Fruit fly (Drosophila melanogaster) whole organism, embryonic: ENCODE results near the gene CG42535.
A peak's percentile ranks its signal among the peaks of the same experiment; 100 is the strongest.

Experiments
- Abd-B ChIP-seq: fragments of 200-800 bp; sonication (Bioruptor generic); optimal IDR thresholded peaks from 2 replicates; lab custom pipeline; 2018; ENCODE audit warnings: missing biosample characterization, mild to moderate bottlenecking, missing genetic modification characterization, moderate library complexity
- Adf1 ChIP-seq: fragments of 200-800 bp; sonication (Bioruptor generic); IDR thresholded peaks from 2 replicates; pipeline ENCODE4 v1.3.6; 2022; ENCODE audit warnings: missing biosample characterization, missing genetic modification characterization
- CG11085 ChIP-seq: fragments of 200-800 bp; sonication (Bioruptor generic); IDR thresholded peaks from 2 replicates; pipeline ENCODE4 v1.3.6; 2022; ENCODE audit warnings: missing biosample characterization, missing genetic modification characterization
- CG12299 ChIP-seq: fragments of 200-800 bp; sonication (Bioruptor generic); optimal IDR thresholded peaks from 2 replicates; lab custom pipeline; 2018; ENCODE audit warnings: missing biosample characterization, mild to moderate bottlenecking, missing genetic modification characterization
- CG12391 ChIP-seq: fragments of 200-800 bp; sonication (Bioruptor generic); optimal IDR thresholded peaks from 3 replicates; lab custom pipeline; 2018; ENCODE audit warnings: missing biosample characterization, mild to moderate bottlenecking, missing genetic modification characterization, moderate library complexity
- CG13296 ChIP-seq: fragments of 200-800 bp; sonication (Bioruptor generic); optimal IDR thresholded peaks from 3 replicates; lab custom pipeline; 2018; ENCODE audit warnings: missing biosample characterization, mild to moderate bottlenecking, missing genetic modification characterization
- CG13775 ChIP-seq: fragments of 200-800 bp; sonication (Bioruptor generic); optimal IDR thresholded peaks from 3 replicates; lab custom pipeline; 2017; ENCODE audit warnings: missing biosample characterization, mild to moderate bottlenecking, missing genetic modification characterization
- CG14014 ChIP-seq: fragments of 200-800 bp; sonication (Bioruptor generic); IDR thresholded peaks from 2 replicates; pipeline ENCODE4 v1.3.6; 2022; ENCODE audit warnings: missing biosample characterization, missing genetic modification characterization
- CG14965 ChIP-seq: fragments of 200-800 bp; sonication (Bioruptor generic); optimal IDR thresholded peaks from 2 replicates; lab custom pipeline; 2016; ENCODE audit warnings: missing biosample characterization, missing genetic modification characterization, borderline replicate concordance
- CG15073 ChIP-seq: fragments of 200-800 bp; sonication (Bioruptor generic); optimal IDR thresholded peaks from 2 replicates; lab custom pipeline; 2016; ENCODE audit warnings: missing biosample characterization, missing genetic modification characterization
- CG15514 ChIP-seq: fragments of 200-800 bp; sonication (Bioruptor generic); optimal IDR thresholded peaks from 3 replicates; lab custom pipeline; 2017; ENCODE audit warnings: missing biosample characterization, missing genetic modification characterization, mild to moderate bottlenecking, moderate library complexity, missing genetic modification reagents
- CG1602 ChIP-seq: fragments of 200-800 bp; sonication (Bioruptor generic); optimal IDR thresholded peaks from 3 replicates; lab custom pipeline; 2016; ENCODE audit warnings: missing biosample characterization, missing genetic modification characterization
- CG33213 ChIP-seq: fragments of 200-800 bp; sonication (Bioruptor generic); optimal IDR thresholded peaks from 3 replicates; lab custom pipeline; 2016; ENCODE audit warnings: missing biosample characterization, missing genetic modification characterization
- CG34422 ChIP-seq: fragments of 200-800 bp; sonication (Bioruptor generic); IDR thresholded peaks from 3 replicates; pipeline ENCODE4 v1.3.6; 2022; ENCODE audit warnings: missing biosample characterization, missing genetic modification characterization
- CG4730 ChIP-seq: fragments of 200-800 bp; sonication (Bioruptor generic); IDR thresholded peaks from 2 replicates; pipeline ENCODE4 v1.3.6; 2022; ENCODE audit warnings: missing biosample characterization, missing genetic modification characterization
- CG4854 ChIP-seq: fragments of 200-800 bp; sonication (Bioruptor generic); optimal IDR thresholded peaks from 2 replicates; lab custom pipeline; 2016; ENCODE audit warnings: missing biosample characterization, missing genetic modification characterization, inconsistent platforms
- CG6791 ChIP-seq: fragments of 200-800 bp; sonication (Bioruptor generic); IDR thresholded peaks from 3 replicates; pipeline ENCODE4 v1.3.6; 2022; ENCODE audit warnings: missing biosample characterization, missing genetic modification characterization; ENCODE audit not compliant: partially characterized antibody
- CG6854 ChIP-seq: fragments of 200-800 bp; sonication (Bioruptor generic); optimal IDR thresholded peaks from 3 replicates; lab custom pipeline; 2017; ENCODE audit warnings: missing biosample characterization, mild to moderate bottlenecking, missing genetic modification characterization
- CG7839 ChIP-seq: fragments of 200-800 bp; sonication (Bioruptor generic); optimal IDR thresholded peaks from 3 replicates; lab custom pipeline; 2018; ENCODE audit warnings: missing biosample characterization, mild to moderate bottlenecking, missing genetic modification characterization, moderate library complexity
- CG8089 ChIP-seq: fragments of 200-800 bp; sonication (Bioruptor generic); optimal IDR thresholded peaks from 3 replicates; lab custom pipeline; 2016; ENCODE audit warnings: missing biosample characterization, missing genetic modification characterization
- CHES-1-like ChIP-seq: fragments of 200-800 bp; sonication (Bioruptor generic); optimal IDR thresholded peaks from 2 replicates; lab custom pipeline; 2016; ENCODE audit warnings: missing biosample characterization, missing genetic modification characterization
- D ChIP-seq, 2 experiments: fragments of 200-800 bp in 1 of 2; fragments of >200 bp in 1 of 2; sonication (Bioruptor generic) in 1 of 2; optimal IDR thresholded peaks; 2 replicates in 1 of 2; 3 replicates in 1 of 2; lab custom pipeline; 2017; ENCODE audit warnings: mild to moderate bottlenecking in 1 of 2, missing biosample characterization in 1 of 2, missing genetic modification characterization in 1 of 2, missing genetic modification reagents in 1 of 2
- Dbx ChIP-seq: fragments of 200-800 bp; sonication (Bioruptor generic); IDR thresholded peaks from 3 replicates; pipeline ENCODE4 v1.3.6; 2022; ENCODE audit warnings: missing biosample characterization, missing genetic modification characterization
- Eip74EF ChIP-seq, 2 experiments: fragments of 200-800 bp in 1 of 2; fragments of >200 bp in 1 of 2; sonication (Bioruptor generic) in 1 of 2; optimal IDR thresholded peaks; 2 replicates each; lab custom pipeline; 2017 to 2019; ENCODE audit warnings: missing biosample characterization in 2 of 2, missing genetic modification characterization in 2 of 2, mild to moderate bottlenecking in 1 of 2, moderate library complexity in 1 of 2
- Ets65A ChIP-seq: fragments of 200-800 bp; sonication (Bioruptor generic); peaks from one replicate; lab custom pipeline; 2016; ENCODE audit warnings: missing biosample characterization, missing genetic modification characterization
- Hand ChIP-seq: fragments of 200-800 bp; sonication (Bioruptor generic); optimal IDR thresholded peaks from 2 replicates; lab custom pipeline; 2017; ENCODE audit warnings: mild to moderate bottlenecking, missing biosample characterization, missing genetic modification reagents, missing genetic modification characterization
- Jarid2 ChIP-seq: fragments of 200-800 bp; sonication (Bioruptor generic); optimal IDR thresholded peaks from 3 replicates; lab custom pipeline; 2017; ENCODE audit warnings: mild to moderate bottlenecking, missing biosample characterization, missing genetic modification reagents, missing genetic modification characterization
- Mes4 ChIP-seq: fragments of 200-800 bp; sonication (Bioruptor generic); optimal IDR thresholded peaks from 2 replicates; lab custom pipeline; 2016; ENCODE audit warnings: missing biosample characterization, missing genetic modification characterization
- NfI ChIP-seq: fragments of 200-800 bp; sonication (Bioruptor generic); optimal IDR thresholded peaks from 3 replicates; lab custom pipeline; 2018; ENCODE audit warnings: missing biosample characterization, mild to moderate bottlenecking, missing genetic modification characterization, moderate library complexity
- Ptx1 ChIP-seq: fragments of 200-800 bp; sonication (Bioruptor generic); IDR thresholded peaks from 2 replicates; pipeline ENCODE4 v1.3.6; 2022; ENCODE audit warnings: missing biosample characterization, missing genetic modification characterization
- TFAM ChIP-seq: fragments of 200-800 bp; sonication (Bioruptor generic); optimal IDR thresholded peaks from 2 replicates; lab custom pipeline; 2017; ENCODE audit warnings: missing biosample characterization, missing genetic modification characterization, inconsistent platforms
- Xrp1 ChIP-seq: fragments of 200-800 bp; sonication (Bioruptor generic); IDR thresholded peaks from 2 replicates; pipeline ENCODE4 v1.3.6; 2022; ENCODE audit warnings: missing biosample characterization, missing genetic modification characterization
- ab ChIP-seq: fragments of 200-800 bp; sonication (Bioruptor generic); optimal IDR thresholded peaks from 2 replicates; lab custom pipeline; 2016; ENCODE audit warnings: missing biosample characterization, missing genetic modification characterization
- abd-A ChIP-seq: fragments of 200-800 bp; sonication (Bioruptor generic); optimal IDR thresholded peaks from 3 replicates; lab custom pipeline; 2019; ENCODE audit warnings: missing biosample characterization, mild to moderate bottlenecking, missing genetic modification characterization, moderate library complexity
- ase ChIP-seq: fragments of 200-800 bp; sonication (Bioruptor generic); IDR thresholded peaks from 3 replicates; pipeline ENCODE4 v1.3.6; 2022; ENCODE audit warnings: missing biosample characterization, missing genetic modification characterization
- ato ChIP-seq: fragments of 200-800 bp; sonication (Bioruptor generic); IDR thresholded peaks from 2 replicates; pipeline ENCODE4 v1.3.6; 2022; ENCODE audit warnings: missing biosample characterization, missing genetic modification characterization; ENCODE audit not compliant: partially characterized antibody
- bowl ChIP-seq: fragments of 200-800 bp; sonication (Bioruptor generic); IDR thresholded peaks from 2 replicates; pipeline ENCODE4 v1.3.6; 2022; ENCODE audit warnings: missing biosample characterization, missing genetic modification characterization
- cg ChIP-seq: fragments of 200-800 bp; sonication (Bioruptor generic); optimal IDR thresholded peaks from 3 replicates; lab custom pipeline; 2019; ENCODE audit warnings: missing biosample characterization, mild to moderate bottlenecking, missing genetic modification characterization, moderate library complexity
- disco-r ChIP-seq: fragments of 200-800 bp; sonication (Bioruptor generic); optimal IDR thresholded peaks from 2 replicates; lab custom pipeline; 2016; ENCODE audit warnings: missing biosample characterization, missing genetic modification characterization
- exex ChIP-seq: fragments of 200-800 bp; sonication (Bioruptor generic); optimal IDR thresholded peaks from 4 replicates; lab custom pipeline; 2018; ENCODE audit warnings: missing biosample characterization, mild to moderate bottlenecking, missing genetic modification characterization, moderate library complexity
- fru ChIP-seq: fragments of >200 bp; optimal IDR thresholded peaks from 2 replicates; lab custom pipeline; 2017
- gsb-n ChIP-seq: fragments of 200-800 bp; sonication (Bioruptor generic); optimal IDR thresholded peaks from 3 replicates; lab custom pipeline; 2018; ENCODE audit warnings: missing biosample characterization, mild to moderate bottlenecking, missing genetic modification characterization
- jing ChIP-seq: fragments of 200-800 bp; sonication (Bioruptor generic); optimal IDR thresholded peaks from 2 replicates; lab custom pipeline; 2018; ENCODE audit warnings: missing biosample characterization, mild to moderate bottlenecking, missing genetic modification characterization
- pzg ChIP-seq: fragments of 200-800 bp; sonication (Bioruptor generic); optimal IDR thresholded peaks from 3 replicates; lab custom pipeline; 2018; ENCODE audit warnings: missing biosample characterization, mild to moderate bottlenecking, missing genetic modification characterization, moderate library complexity
- scrt ChIP-seq: fragments of 200-800 bp; sonication (Bioruptor generic); optimal IDR thresholded peaks from 2 replicates; lab custom pipeline; 2018; ENCODE audit warnings: missing biosample characterization, mild to moderate bottlenecking, missing genetic modification characterization, moderate library complexity
- sens ChIP-seq: fragments of 200-800 bp; sonication (Bioruptor generic); peaks from one replicate; lab custom pipeline; 2016; ENCODE audit warnings: missing biosample characterization, missing genetic modification characterization
- slp2 ChIP-seq: fragments of 200-800 bp; sonication (Bioruptor generic); optimal IDR thresholded peaks from 2 replicates; lab custom pipeline; 2016; ENCODE audit warnings: missing biosample characterization, missing genetic modification characterization
- yki ChIP-seq: fragments of >200 bp; optimal IDR thresholded peaks from 3 replicates; lab custom pipeline; 2018

CG42535 gene

dm6 chr3L:10660744-10661589 is 30.2 kb upstream of the CG42535 start, which contains the start of the genes CG32066 and CG8003 (continued):
- TF ChIP-seq CG11085 (GFP tag; lab: Robert Waterston, UW), result 0 out of 2 replicates have a peak, but pooled peaks have one; percentile 41
- TF ChIP-seq bowl, result peak; percentile 47; the same call in 1 of the 2 replicates
- peak; percentile 35 for TF ChIP-seq gsb-n
- peak; percentile 89 for TF ChIP-seq Ets65A
- peak; percentile 57 for TF ChIP-seq CG15514
- TF ChIP-seq Abd-B, result peak; percentile 6
- TF ChIP-seq CG13775 (GFP tag; lab: Kevin White, UChicago), result peak; percentile 55
- TF ChIP-seq CG14014, result peak; percentile 41; the same call in 1 of the 2 replicates
- peak; percentile 15 for TF ChIP-seq exex (tag; lab: Kevin White, UChicago)
- TF ChIP-seq CG13296 (GFP tag; lab: Kevin White, UChicago), result peak; percentile 34
- TF ChIP-seq Mes4 (GFP tag; lab: Kevin White, UChicago), result no peak
- no peak for TF ChIP-seq CG15073 (GFP tag; lab: Kevin White, UChicago)
- TF ChIP-seq CG14965 (GFP tag; lab: Kevin White, UChicago), result no peak
- peak; percentile 45 for TF ChIP-seq CG12299 (tag; lab: Kevin White, UChicago)
- peak; percentile 39 for TF ChIP-seq CG7839 (tag; lab: Kevin White, UChicago)
- no peak for TF ChIP-seq CHES-1-like (GFP tag; lab: Kevin White, UChicago)
- TF ChIP-seq slp2, result peak; percentile 20
- TF ChIP-seq fru (lab: Kevin White, UChicago), result no peak
- TF ChIP-seq ab, result no peak
- no peak for TF ChIP-seq yki (lab: Kevin White, UChicago)
- no peak for TF ChIP-seq CG4854 (GFP tag; lab: Kevin White, UChicago)
- no peak for TF ChIP-seq disco-r (GFP tag; lab: Kevin White, UChicago)
- peak; percentile 80 for TF ChIP-seq ato (GFP tag; lab: Robert Waterston, UW)
- TF ChIP-seq sens (GFP tag; lab: Kevin White, UChicago), result peak; percentile 78
- no peak for TF ChIP-seq D (optimal IDR thresholded peaks at IDR 0.05; lab: Kevin White, UChicago)
- TF ChIP-seq D (GFP tag; optimal IDR thresholded peaks at IDR 0.05; lab: Kevin White, UChicago), result no peak
- TF ChIP-seq Eip74EF (GFP tag; optimal IDR thresholded peaks at IDR 0.05; lab: Kevin White, UChicago), result peak in 1 of 2 experiments; percentile 24
- no peak for TF ChIP-seq jing (GFP tag; lab: Kevin White, UChicago)
- TF ChIP-seq Xrp1, result no peak
- peak; percentile 61 for TF ChIP-seq pzg (GFP tag; lab: Kevin White, UChicago)
- 0 out of 2 replicates have a peak, but pooled peaks have one; percentile 35 for TF ChIP-seq Ptx1 (GFP tag; lab: Robert Waterston, UW)
- no peak for TF ChIP-seq Adf1 (GFP tag; lab: Robert Waterston, UW)
- peak; percentile 24 for TF ChIP-seq abd-A
- peak; percentile 78 for TF ChIP-seq CG34422
- peak; percentile 50; the same call in 2 of the 3 replicates for TF ChIP-seq Dbx (GFP tag; lab: Robert Waterston, UW)
- TF ChIP-seq CG6854 (GFP tag; lab: Kevin White, UChicago), result peak; percentile 36
- TF ChIP-seq ase (GFP tag; lab: Robert Waterston, UW), result peak; percentile 39; the same call in 1 of the 3 replicates
- TF ChIP-seq Hand (GFP tag; lab: Kevin White, UChicago), result peak; percentile 2
- peak; percentile 42 for TF ChIP-seq NfI (GFP tag; lab: Kevin White, UChicago)
- TF ChIP-seq CG6791, result no peak; the same call in 2 of the 3 replicates
- TF ChIP-seq Jarid2 (GFP tag; lab: Kevin White, UChicago), result peak; percentile 96
- TF ChIP-seq CG4730 (GFP tag; lab: Robert Waterston, UW), result no peak
- peak; percentile 52 for TF ChIP-seq CG1602 (GFP tag; lab: Kevin White, UChicago)
- peak; percentile 34 for TF ChIP-seq cg (GFP tag; lab: Kevin White, UChicago)
- no peak for TF ChIP-seq TFAM
- no peak for TF ChIP-seq CG33213 (GFP tag; lab: Kevin White, UChicago)
- TF ChIP-seq CG8089 (GFP tag; lab: Kevin White, UChicago), result no peak
- TF ChIP-seq CG12391 (tag; lab: Kevin White, UChicago), result peak; percentile 77
- peak; percentile 26 for TF ChIP-seq scrt (GFP tag; lab: Kevin White, UChicago)
